Fruit fly (Drosophila melanogaster): ENCODE measurements around the gene Cdc23.
A peak's percentile ranks its signal among the peaks of the same experiment; 100 is the strongest.
"Not testable (repeated sequence)": the region's sequence is repeated elsewhere in the genome, so short reads cannot be mapped to it uniquely, and the experiment has no call there.

The Cdc23 gene

dm6 chr2L:20429458-20429857 is 29.7 kb upstream of the Cdc23 start:
- TF ChIP-seq jim (GFP tag; optimal IDR thresholded peaks at IDR 0.05) (no peak), CrebA (GFP tag; optimal IDR thresholded peaks at IDR 0.05; ENCODE audit: borderline replicate concordance) (no peak), Rel (GFP tag; optimal IDR thresholded peaks at IDR 0.05) (no peak), Rel (tag; optimal IDR thresholded peaks at IDR 0.05) (no peak), dmrt93B (GFP tag; optimal IDR thresholded peaks at IDR 0.05) (no peak), Myc (optimal IDR thresholded peaks at IDR 0.05) (no peak), Dif (GFP tag; optimal IDR thresholded peaks at IDR 0.05; ENCODE audit: partially characterized antibody) (no peak), Jra (GFP tag; optimal IDR thresholded peaks at IDR 0.05) (no peak)

dm6 chr2L:20431210-20431609 is 27.9 kb upstream of the Cdc23 start:
- TF ChIP-seq OdsH (GFP tag; optimal IDR thresholded peaks at IDR 0.05) (no peak), dl (GFP tag; optimal IDR thresholded peaks at IDR 0.05; ENCODE audit: insufficient read depth in 1 of 2, partially characterized antibody in 2 of 2) (no peak), h (GFP tag; optimal IDR thresholded peaks at IDR 0.05) (no peak), jim (GFP tag; optimal IDR thresholded peaks at IDR 0.05) (no peak)

dm6 chr2L:20434779-20435178 is 24.4 kb upstream of the Cdc23 start:
- TF ChIP-seq foxo (GFP tag; optimal IDR thresholded peaks at IDR 0.05) (no peak), usp (GFP tag; optimal IDR thresholded peaks at IDR 0.05) (no peak), Myc (optimal IDR thresholded peaks at IDR 0.05) (no peak), Dfd (GFP tag; optimal IDR thresholded peaks at IDR 0.05) (peak; percentile 92), woc (GFP tag; optimal IDR thresholded peaks at IDR 0.05) (no peak)

- TF ChIP-seq woc (GFP tag; optimal IDR thresholded peaks at IDR 0.05) = peak; percentile 0
- no peak for TF ChIP-seq Rel (GFP tag; optimal IDR thresholded peaks at IDR 0.05)
- TF ChIP-seq Rel (tag; optimal IDR thresholded peaks at IDR 0.05) = no peak
- no peak for TF ChIP-seq dmrt93B (GFP tag; optimal IDR thresholded peaks at IDR 0.05)
- no peak for TF ChIP-seq N (GFP tag; optimal IDR thresholded peaks at IDR 0.05)
- no peak for TF ChIP-seq Mio (GFP tag; optimal IDR thresholded peaks at IDR 0.05)
Measured at dm6 chr2L:20435199-20435598, 23.9 kb upstream of the Cdc23 start.

- TF ChIP-seq CG32264 (GFP tag; optimal IDR thresholded peaks at IDR 0.05) = no peak
- TF ChIP-seq Sp1 (GFP tag; optimal IDR thresholded peaks at IDR 0.05) = no peak
- TF ChIP-seq foxo (GFP tag; optimal IDR thresholded peaks at IDR 0.05) = no peak
- TF ChIP-seq brk (GFP tag; optimal IDR thresholded peaks at IDR 0.05) = no peak
- TF ChIP-seq jim (GFP tag; optimal IDR thresholded peaks at IDR 0.05) = no peak
- no peak for TF ChIP-seq woc (GFP tag; optimal IDR thresholded peaks at IDR 0.05)
Measured at dm6 chr2L:20437873-20438272, 21.3 kb upstream of the Cdc23 start.

- TF ChIP-seq Dfd (GFP tag; optimal IDR thresholded peaks at IDR 0.05) = peak; percentile 80
- no peak for TF ChIP-seq pan (optimal IDR thresholded peaks at IDR 0.05)
Measured at dm6 chr2L:20438474-20438873, 20.7 kb upstream of the Cdc23 start.

- TF ChIP-seq rgr, Mio, CG9705 (GFP tag; optimal IDR thresholded peaks at IDR 0.05): not testable (repeated sequence)
Measured at dm6 chr2L:20449864-20450263, 9.3 kb upstream of the Cdc23 start, which contains the start of the genes CG31683 and CG31687. Gene CG31683, minus strand, starts transcription at chr2L:20449964. Gene CG31687, plus strand, starts transcription at chr2L:20450225.

dm6 chr2L:20463316-20463856 is 4.2 kb downstream of the Cdc23 start, which contains the start of gene CG2493:
Gene CG2493, minus strand, starts transcription at chr2L:20463444.
- TF ChIP-seq GATAd (GFP tag; optimal IDR thresholded peaks at IDR 0.05) (no peak), jim (GFP tag; optimal IDR thresholded peaks at IDR 0.05) (no peak), dsf (GFP tag; optimal IDR thresholded peaks at IDR 0.05; ENCODE audit: borderline replicate concordance) (no peak), dl (GFP tag; optimal IDR thresholded peaks at IDR 0.05; ENCODE audit: insufficient read depth in 1 of 2, partially characterized antibody in 2 of 2) (no peak), CG32264 (GFP tag; optimal IDR thresholded peaks at IDR 0.05) (no peak), brk (GFP tag; optimal IDR thresholded peaks at IDR 0.05) (no peak), Jra (GFP tag; optimal IDR thresholded peaks at IDR 0.05) (no peak), foxo (GFP tag; optimal IDR thresholded peaks at IDR 0.05) (peak in 1 of 2 experiments; percentile 46), ey (GFP tag; optimal IDR thresholded peaks at IDR 0.05) (peak; percentile 17), fru (GFP tag; optimal IDR thresholded peaks at IDR 0.05) (peak; percentile 46), Mio (GFP tag; optimal IDR thresholded peaks at IDR 0.05) (no peak), Hr78 (GFP tag; optimal IDR thresholded peaks at IDR 0.05) (no peak), HLH106 (tag; optimal IDR thresholded peaks at IDR 0.05) (peak; percentile 60), tai (GFP tag; optimal IDR thresholded peaks at IDR 0.05) (no peak), Vsx2 (GFP tag; optimal IDR thresholded peaks at IDR 0.05; ENCODE audit: partially characterized antibody) (no peak), N (GFP tag; optimal IDR thresholded peaks at IDR 0.05) (no peak), woc (GFP tag; optimal IDR thresholded peaks at IDR 0.05) (peak; percentile 12), lola (GFP tag; optimal IDR thresholded peaks at IDR 0.05) (no peak), sv (GFP tag; optimal IDR thresholded peaks at IDR 0.05) (no peak), OdsH (GFP tag; optimal IDR thresholded peaks at IDR 0.05) (peak; percentile 4), CrebA (GFP tag; optimal IDR thresholded peaks at IDR 0.05; ENCODE audit: borderline replicate concordance) (no peak), dmrt93B (GFP tag; optimal IDR thresholded peaks at IDR 0.05) (peak; percentile 39), psq (GFP tag; optimal IDR thresholded peaks at IDR 0.05) (peak; percentile 33), rgr (GFP tag; optimal IDR thresholded peaks at IDR 0.05) (peak; percentile 45), Sp1 (GFP tag; optimal IDR thresholded peaks at IDR 0.05) (peak; percentile 65)
